Worm (Caenorhabditis elegans) whole organism, L3 larva: ENCODE results near the gene C50B6.9.
A peak's percentile ranks its signal among the peaks of the same experiment; 100 is the strongest.

ENCODE experiments used
- R02D3.7 ChIP-seq: fragments of 150-350 bp; optimal IDR thresholded peaks from 2 replicates; lab custom pipeline; 2014; ENCODE audit warnings: missing biosample characterization, missing genetic modification characterization
- ZK546.5 ChIP-seq: sonication (generic microtip); optimal IDR thresholded peaks from 2 replicates; lab custom pipeline; 2017; ENCODE audit warnings: missing biosample characterization, missing genetic modification characterization
- aly-2 ChIP-seq: fragments of 150-350 bp; optimal IDR thresholded peaks from 2 replicates; lab custom pipeline; 2014; ENCODE audit warnings: missing biosample characterization, missing genetic modification characterization
- ama-1 ChIP-seq: fragments of 150-350 bp; optimal IDR thresholded peaks from 2 replicates; lab custom pipeline; 2018
- ceh-16 ChIP-seq: sonication (generic microtip); optimal IDR thresholded peaks from 2 replicates; lab custom pipeline; 2017; ENCODE audit warnings: missing biosample characterization, missing genetic modification characterization
- ceh-28 ChIP-seq: fragments of 150-350 bp; optimal IDR thresholded peaks from 2 replicates; lab custom pipeline; 2014; ENCODE audit warnings: missing biosample characterization, missing genetic modification reagents, missing genetic modification characterization
- ceh-82 ChIP-seq: fragments of 150-350 bp; optimal IDR thresholded peaks from 2 replicates; lab custom pipeline; 2014; ENCODE audit warnings: missing biosample characterization, missing genetic modification characterization
- ceh-9 ChIP-seq: sonication (generic microtip); optimal IDR thresholded peaks from 2 replicates; lab custom pipeline; 2018; ENCODE audit warnings: missing biosample characterization, missing genetic modification characterization
- daf-12 ChIP-seq: fragments of 150-350 bp; optimal IDR thresholded peaks from 2 replicates; lab custom pipeline; 2014; ENCODE audit warnings: missing biosample characterization, missing genetic modification reagents, missing genetic modification characterization
- egl-27 ChIP-seq: sonication (generic microtip); optimal IDR thresholded peaks from 4 replicates; lab custom pipeline; 2017; ENCODE audit warnings: missing biosample characterization, missing genetic modification reagents, missing genetic modification characterization
- egl-5 ChIP-seq: fragments of 150-350 bp; optimal IDR thresholded peaks from 2 replicates; lab custom pipeline; 2017; ENCODE audit warnings: missing biosample characterization, missing genetic modification reagents, missing genetic modification characterization, inconsistent platforms
- elt-1 ChIP-seq: fragments of 150-350 bp; optimal IDR thresholded peaks from 2 replicates; lab custom pipeline; 2014; ENCODE audit warnings: missing biosample characterization, missing genetic modification characterization
- elt-2 ChIP-seq: sonication (generic microtip); optimal IDR thresholded peaks from 2 replicates; lab custom pipeline; 2016; ENCODE audit warnings: missing genetic modification reagents, mild to moderate bottlenecking, missing genetic modification characterization, missing compliant biosample characterization
- elt-3 ChIP-seq, 3 experiments: fragments of 150-350 bp in 1 of 3; sonication (generic microtip) in 2 of 3; optimal IDR thresholded peaks; 2 replicates in 2 of 3; 4 replicates in 1 of 3; lab custom pipeline; 2014 to 2017; ENCODE audit warnings: missing biosample characterization in 3 of 3, missing genetic modification characterization in 3 of 3
- eor-1 ChIP-seq, 2 experiments: fragments of 150-350 bp; optimal IDR thresholded peaks; 2 replicates each; lab custom pipeline; 2014 to 2018; ENCODE audit warnings: missing biosample characterization in 2 of 2, missing genetic modification characterization in 2 of 2
- fkh-10 ChIP-seq: sonication (generic microtip); optimal IDR thresholded peaks from 2 replicates; lab custom pipeline; 2017; ENCODE audit warnings: missing biosample characterization, missing genetic modification reagents, missing genetic modification characterization
- fkh-2 ChIP-seq: fragments of 150-350 bp; optimal IDR thresholded peaks from 2 replicates; lab custom pipeline; 2014; ENCODE audit warnings: missing biosample characterization, missing genetic modification reagents, missing genetic modification characterization
- fos-1 ChIP-seq: fragments of 150-350 bp; optimal IDR thresholded peaks from 2 replicates; lab custom pipeline; 2014; ENCODE audit warnings: missing biosample characterization, missing genetic modification characterization
- hmg-11 ChIP-seq: sonication (generic microtip); optimal IDR thresholded peaks from 2 replicates; lab custom pipeline; 2016; ENCODE audit warnings: missing genetic modification characterization, missing compliant biosample characterization
- jun-1 ChIP-seq: fragments of 150-350 bp; optimal IDR thresholded peaks from 2 replicates; lab custom pipeline; 2014; ENCODE audit warnings: missing biosample characterization, missing genetic modification reagents, missing genetic modification characterization
- lin-15B ChIP-seq: fragments of 150-350 bp; optimal IDR thresholded peaks from 2 replicates; lab custom pipeline; 2014; ENCODE audit warnings: missing biosample characterization, missing genetic modification characterization
- lin-39 ChIP-seq: fragments of 150-350 bp; optimal IDR thresholded peaks from 2 replicates; lab custom pipeline; 2018; ENCODE audit warnings: missing biosample characterization, missing genetic modification reagents, missing genetic modification characterization
- lsy-12 ChIP-seq: sonication (generic microtip); optimal IDR thresholded peaks from 2 replicates; lab custom pipeline; 2016; ENCODE audit warnings: mild to moderate bottlenecking, missing genetic modification characterization, missing compliant biosample characterization
- mdl-1 ChIP-seq: fragments of 150-350 bp; optimal IDR thresholded peaks from 2 replicates; lab custom pipeline; 2014; ENCODE audit warnings: missing biosample characterization, missing genetic modification characterization
- mml-1 ChIP-seq: fragments of 150-350 bp; sonication (generic microtip); optimal IDR thresholded peaks from 3 replicates; lab custom pipeline; 2014; ENCODE audit warnings: missing biosample characterization, missing genetic modification characterization
- nfya-1 ChIP-seq: sonication (generic microtip); optimal IDR thresholded peaks from 2 replicates; lab custom pipeline; 2017; ENCODE audit warnings: missing genetic modification characterization, mild to moderate bottlenecking, missing compliant biosample characterization, antibody characterized with exemption, moderate library complexity; ENCODE audit not compliant: insufficient read depth
- nhr-11 ChIP-seq: fragments of 150-350 bp; optimal IDR thresholded peaks from 2 replicates; lab custom pipeline; 2014; ENCODE audit warnings: missing biosample characterization, missing genetic modification characterization
- nhr-12 ChIP-seq: fragments of 150-350 bp; optimal IDR thresholded peaks from 2 replicates; lab custom pipeline; 2014; ENCODE audit warnings: missing biosample characterization, missing genetic modification characterization
- nhr-23 ChIP-seq: fragments of 150-350 bp; optimal IDR thresholded peaks from 2 replicates; lab custom pipeline; 2014; ENCODE audit warnings: missing biosample characterization, missing genetic modification reagents, missing genetic modification characterization
- nhr-237 ChIP-seq: fragments of 150-350 bp; optimal IDR thresholded peaks from 2 replicates; lab custom pipeline; 2014; ENCODE audit warnings: missing biosample characterization, missing genetic modification characterization
- nhr-25 ChIP-seq: sonication (generic microtip); optimal IDR thresholded peaks from 2 replicates; lab custom pipeline; 2017; ENCODE audit warnings: missing biosample characterization, missing genetic modification characterization
- nhr-28 ChIP-seq: fragments of 150-350 bp; optimal IDR thresholded peaks from 2 replicates; lab custom pipeline; 2014; ENCODE audit warnings: missing biosample characterization, missing genetic modification characterization
- nhr-43 ChIP-seq: sonication (generic microtip); optimal IDR thresholded peaks from 2 replicates; lab custom pipeline; 2016; ENCODE audit warnings: mild to moderate bottlenecking, missing genetic modification characterization, missing compliant biosample characterization; ENCODE audit not compliant: poor library complexity, severe bottlenecking
- nhr-67 ChIP-seq: fragments of 150-350 bp; optimal IDR thresholded peaks from 2 replicates; lab custom pipeline; 2014; ENCODE audit warnings: missing biosample characterization, missing genetic modification characterization
- nhr-76 ChIP-seq: fragments of 150-350 bp; sonication (generic microtip); optimal IDR thresholded peaks from 5 replicates; lab custom pipeline; 2014; ENCODE audit warnings: missing biosample characterization, missing genetic modification characterization
- nhr-77 ChIP-seq: fragments of 150-350 bp; optimal IDR thresholded peaks from 2 replicates; lab custom pipeline; 2014; ENCODE audit warnings: missing biosample characterization, missing genetic modification characterization
- pha-4 ChIP-seq: fragments of 150-350 bp; optimal IDR thresholded peaks from 2 replicates; lab custom pipeline; 2014; ENCODE audit warnings: missing biosample characterization, missing genetic modification reagents, missing genetic modification characterization
- pqm-1 ChIP-seq: fragments of 150-350 bp; optimal IDR thresholded peaks from 2 replicates; lab custom pipeline; 2017; ENCODE audit warnings: missing biosample characterization, missing genetic modification characterization, inconsistent platforms
- sea-2 ChIP-seq: fragments of 150-350 bp; sonication (generic microtip); optimal IDR thresholded peaks from 4 replicates; lab custom pipeline; 2014; ENCODE audit warnings: missing biosample characterization, missing genetic modification reagents, missing genetic modification characterization
- skn-1 ChIP-seq: fragments of 150-350 bp; optimal IDR thresholded peaks from 2 replicates; lab custom pipeline; 2014; ENCODE audit warnings: missing biosample characterization, missing genetic modification characterization
- snpc-4 ChIP-seq: fragments of 150-350 bp; optimal IDR thresholded peaks from 2 replicates; lab custom pipeline; 2014; ENCODE audit warnings: missing biosample characterization, missing genetic modification characterization
- tbx-2 ChIP-seq: sonication (generic microtip); optimal IDR thresholded peaks from 2 replicates; lab custom pipeline; 2016; ENCODE audit warnings: mild to moderate bottlenecking, missing genetic modification characterization, missing compliant biosample characterization
- unc-39 ChIP-seq: sonication (generic microtip); optimal IDR thresholded peaks from 4 replicates; lab custom pipeline; 2017; ENCODE audit warnings: missing biosample characterization, missing genetic modification characterization
- unc-62 ChIP-seq: fragments of 150-350 bp; sonication (generic microtip); optimal IDR thresholded peaks from 4 replicates; lab custom pipeline; 2014; ENCODE audit warnings: missing biosample characterization, missing genetic modification reagents, missing genetic modification characterization
- zag-1 ChIP-seq: fragments of 150-350 bp; optimal IDR thresholded peaks from 2 replicates; lab custom pipeline; 2014; ENCODE audit warnings: missing biosample characterization, missing genetic modification characterization
- ztf-11 ChIP-seq: fragments of 150-350 bp; optimal IDR thresholded peaks from 2 replicates; lab custom pipeline; 2014; ENCODE audit warnings: missing biosample characterization, missing genetic modification characterization
- ztf-4 ChIP-seq: fragments of 150-350 bp; optimal IDR thresholded peaks from 2 replicates; lab custom pipeline; 2014; ENCODE audit warnings: missing biosample characterization, missing genetic modification characterization

The C50B6.9 gene

DNA sequence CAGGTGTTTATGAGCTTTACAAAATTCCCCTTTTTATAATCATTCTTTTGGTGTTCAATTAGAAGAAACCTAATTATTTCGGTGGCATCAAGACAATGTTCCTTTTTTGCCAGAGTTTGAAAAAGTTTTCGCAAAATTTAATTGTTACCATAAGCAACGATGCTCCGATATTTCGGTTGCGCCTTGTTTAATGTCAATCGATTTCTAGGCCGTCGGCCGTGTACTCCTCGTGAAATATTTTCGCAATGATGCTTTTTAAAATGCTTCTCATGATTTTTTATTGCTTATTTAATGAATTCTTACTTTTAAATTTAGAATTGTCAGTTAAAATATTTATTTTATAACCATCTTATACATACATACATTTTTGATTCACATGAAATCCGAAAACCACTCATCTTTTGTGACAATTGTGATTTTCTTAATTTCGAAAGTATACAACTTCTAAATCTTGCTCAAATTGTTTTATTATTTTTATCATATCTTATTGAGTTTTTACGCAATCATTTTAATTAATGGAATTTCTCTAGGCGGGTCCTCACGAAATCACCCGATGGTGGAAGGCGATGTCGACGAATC, 23.0 kb upstream of the C50B6.9 start, which contains the start of gene C50B6.3:
Gene C50B6.3, plus strand, starts transcription at position 529 of the 579 bp plus-strand sequence.
- TF ChIP-seq skn-1 (peak; percentile 2), ztf-4 (tag; lab: Kevin White, UChicago) (no peak), pha-4 (tag; lab: Kevin White, UChicago) (peak; percentile 83), ZK546.5 (tag; lab: Kevin White, UChicago) (no peak), hmg-11 (peak; percentile 28), egl-27 (tag; lab: Kevin White, UChicago) (no peak), pqm-1 (tag; lab: Kevin White, UChicago) (peak; percentile 19), nhr-43 (tag; lab: Kevin White, UChicago) (peak; percentile 94), unc-39 (tag; lab: Kevin White, UChicago) (no peak), fos-1 (no peak), nhr-25 (tag; lab: Kevin White, UChicago) (peak; percentile 63), ceh-16 (tag; lab: Kevin White, UChicago) (no peak), ama-1 (no peak), lin-39 (tag; lab: Kevin White, UChicago) (peak; percentile 75), lsy-12 (tag; lab: Kevin White, UChicago) (peak; percentile 82), fkh-2 (tag; lab: Kevin White, UChicago) (no peak), nhr-67 (no peak), nhr-237 (tag; lab: Kevin White, UChicago) (no peak), aly-2 (tag; lab: Kevin White, UChicago) (no peak), nhr-77 (tag; lab: Kevin White, UChicago) (no peak), nhr-28 (no peak), elt-2 (tag; lab: Kevin White, UChicago) (peak; percentile 14), R02D3.7 (tag; lab: Kevin White, UChicago) (peak; percentile 35), nhr-11 (tag; lab: Kevin White, UChicago) (no peak), ceh-82 (tag; lab: Kevin White, UChicago) (peak; percentile 29), zag-1 (no peak), tbx-2 (tag; lab: Kevin White, UChicago) (peak; percentile 4), nhr-23 (tag; lab: Kevin White, UChicago) (peak; percentile 90), nfya-1 (peak; percentile 78), ceh-28 (tag; lab: Kevin White, UChicago) (peak; percentile 53), elt-1 (tag; lab: Kevin White, UChicago) (peak; percentile 42), elt-3 (tag; optimal IDR thresholded peaks at IDR 0.05; lab: Kevin White, UChicago) (no peak), nhr-12 (tag; lab: Kevin White, UChicago) (no peak), ceh-9 (tag; lab: Kevin White, UChicago) (no peak), sea-2 (GFP tag; lab: Kevin White, UChicago) (no peak), nhr-76 (tag; lab: Kevin White, UChicago) (no peak), snpc-4 (tag; lab: Kevin White, UChicago) (no peak), unc-62 (GFP tag; lab: Kevin White, UChicago) (no peak), daf-12 (tag; lab: Kevin White, UChicago) (no peak), eor-1 (tag; optimal IDR thresholded peaks at IDR 0.05; lab: Kevin White, UChicago) (no peak), mdl-1 (tag; lab: Kevin White, UChicago) (no peak), lin-15B (tag; lab: Kevin White, UChicago) (peak; percentile 94), mml-1 (tag; lab: Kevin White, UChicago) (no peak), fkh-10 (no peak), egl-5 (tag; lab: Kevin White, UChicago) (peak; percentile 68), jun-1 (tag; lab: Kevin White, UChicago) (peak; percentile 52), ztf-11 (tag; lab: Kevin White, UChicago) (no peak)
